Worm (Caenorhabditis elegans) whole organism, mixed stage, embryonic: ENCODE data around the gene aman-1.

Source experiments
- M03D4.4 ChIP-seq: sonication (generic microtip); optimal IDR thresholded peaks from 2 replicates; lab custom pipeline; 2017; ENCODE audit warnings: mild to moderate bottlenecking, missing genetic modification characterization, missing compliant biosample characterization
- bed-3 ChIP-seq: fragments of 200-800 bp; sonication (Bioruptor generic); optimal IDR thresholded peaks from 3 replicates; lab custom pipeline; 2018; ENCODE audit warnings: mild to moderate bottlenecking, missing genetic modification characterization, moderate library complexity, missing compliant biosample characterization
- blmp-1 ChIP-seq: fragments of 150-350 bp; optimal IDR thresholded peaks from 2 replicates; lab custom pipeline; 2014; ENCODE audit warnings: missing biosample characterization, missing genetic modification characterization
- ceh-39 ChIP-seq: fragments of 150-350 bp; optimal IDR thresholded peaks from 2 replicates; lab custom pipeline; 2014; ENCODE audit warnings: missing biosample characterization, missing genetic modification characterization
- ceh-43 ChIP-seq: fragments of 200-800 bp; sonication (Bioruptor generic); optimal IDR thresholded peaks from 2 replicates; lab custom pipeline; 2018; ENCODE audit warnings: mild to moderate bottlenecking, missing genetic modification characterization, moderate library complexity, missing compliant biosample characterization
- ceh-83 ChIP-seq: fragments of 200-800 bp; sonication (Bioruptor generic); optimal IDR thresholded peaks from 2 replicates; lab custom pipeline; 2018; ENCODE audit warnings: mild to moderate bottlenecking, missing genetic modification characterization, missing compliant biosample characterization
- ces-1 ChIP-seq: fragments of 150-350 bp; optimal IDR thresholded peaks from 2 replicates; lab custom pipeline; 2014; ENCODE audit warnings: missing biosample characterization, missing genetic modification reagents, missing genetic modification characterization
- cnd-1 ChIP-seq: fragments of 200-800 bp; sonication (Bioruptor generic); optimal IDR thresholded peaks from 2 replicates; lab custom pipeline; 2018; ENCODE audit warnings: mild to moderate bottlenecking, missing genetic modification characterization, missing compliant biosample characterization
- drap-1 ChIP-seq: fragments of 200-800 bp; sonication (Bioruptor generic); optimal IDR thresholded peaks from 3 replicates; lab custom pipeline; 2018; ENCODE audit warnings: mild to moderate bottlenecking, missing genetic modification characterization, missing compliant biosample characterization
- elt-1 ChIP-seq: sonication (generic microtip); optimal IDR thresholded peaks from 2 replicates; lab custom pipeline; 2017; ENCODE audit warnings: missing genetic modification characterization, mild to moderate bottlenecking, missing compliant biosample characterization, antibody characterized with exemption, moderate library complexity, borderline replicate concordance; ENCODE audit not compliant: insufficient read depth
- elt-3 ChIP-seq: fragments of 150-350 bp; optimal IDR thresholded peaks from 2 replicates; lab custom pipeline; 2014; ENCODE audit warnings: missing biosample characterization, missing genetic modification characterization
- flh-1 ChIP-seq: fragments of 200-800 bp; sonication (Bioruptor generic); optimal IDR thresholded peaks from 2 replicates; lab custom pipeline; 2018; ENCODE audit warnings: mild to moderate bottlenecking, missing genetic modification characterization, moderate library complexity, missing compliant biosample characterization
- ham-2 ChIP-seq: fragments of 200-800 bp; sonication (Bioruptor generic); optimal IDR thresholded peaks from 2 replicates; lab custom pipeline; 2018; ENCODE audit warnings: mild to moderate bottlenecking, missing genetic modification characterization, missing compliant biosample characterization
- hlh-1 ChIP-seq: fragments of 150-350 bp; optimal IDR thresholded peaks from 2 replicates; lab custom pipeline; 2014; ENCODE audit warnings: missing biosample characterization, missing genetic modification reagents, missing genetic modification characterization
- lin-13 ChIP-seq: fragments of 150-350 bp; optimal IDR thresholded peaks from 2 replicates; lab custom pipeline; 2014; ENCODE audit warnings: missing biosample characterization, missing genetic modification characterization
- lin-32 ChIP-seq: fragments of 200-800 bp; sonication (Bioruptor generic); optimal IDR thresholded peaks from 2 replicates; lab custom pipeline; 2018; ENCODE audit warnings: mild to moderate bottlenecking, missing genetic modification characterization, missing compliant biosample characterization
- lsy-2 ChIP-seq: fragments of 150-350 bp; optimal IDR thresholded peaks from 2 replicates; lab custom pipeline; 2014; ENCODE audit warnings: missing biosample characterization, missing genetic modification characterization
- mab-5 ChIP-seq: fragments of 150-350 bp; optimal IDR thresholded peaks from 2 replicates; lab custom pipeline; 2014; ENCODE audit warnings: missing biosample characterization, missing genetic modification characterization
- mep-1 ChIP-seq: fragments of 150-350 bp; optimal IDR thresholded peaks from 2 replicates; lab custom pipeline; 2017; ENCODE audit warnings: missing biosample characterization, missing genetic modification reagents, missing genetic modification characterization, inconsistent platforms
- mls-2 ChIP-seq: sonication (generic microtip); optimal IDR thresholded peaks from 2 replicates; lab custom pipeline; 2016; ENCODE audit warnings: mild to moderate bottlenecking, missing genetic modification characterization, moderate library complexity, missing compliant biosample characterization
- nhr-12 ChIP-seq: fragments of 150-350 bp; optimal IDR thresholded peaks from 2 replicates; lab custom pipeline; 2014; ENCODE audit warnings: missing biosample characterization, missing genetic modification characterization
- nhr-2 ChIP-seq: fragments of 150-350 bp; optimal IDR thresholded peaks from 2 replicates; lab custom pipeline; 2014; ENCODE audit warnings: missing biosample characterization, missing genetic modification characterization
- nhr-237 ChIP-seq: fragments of 150-350 bp; optimal IDR thresholded peaks from 2 replicates; lab custom pipeline; 2014; ENCODE audit warnings: missing biosample characterization, missing genetic modification characterization
- nhr-28 ChIP-seq: fragments of 150-350 bp; optimal IDR thresholded peaks from 2 replicates; lab custom pipeline; 2014; ENCODE audit warnings: missing biosample characterization, missing genetic modification characterization
- nhr-76 ChIP-seq: sonication (generic microtip); optimal IDR thresholded peaks from 2 replicates; lab custom pipeline; 2017; ENCODE audit warnings: missing biosample characterization, missing genetic modification characterization
- pha-4 ChIP-seq: fragments of 150-350 bp; optimal IDR thresholded peaks from 2 replicates; lab custom pipeline; 2018; ENCODE audit warnings: missing biosample characterization, missing genetic modification reagents, missing genetic modification characterization
- sem-2 ChIP-seq: fragments of 200-800 bp; sonication (Bioruptor generic); optimal IDR thresholded peaks from 2 replicates; lab custom pipeline; 2018; ENCODE audit warnings: mild to moderate bottlenecking, missing genetic modification characterization, missing compliant biosample characterization
- snpc-4 ChIP-seq: fragments of 150-350 bp; optimal IDR thresholded peaks from 2 replicates; lab custom pipeline; 2014; ENCODE audit warnings: missing biosample characterization, missing genetic modification characterization
- sptf-1 ChIP-seq: sonication (generic microtip); optimal IDR thresholded peaks from 2 replicates; lab custom pipeline; 2017; ENCODE audit warnings: mild to moderate bottlenecking, missing genetic modification characterization, moderate library complexity, missing compliant biosample characterization
- tbx-8 ChIP-seq: fragments of 200-800 bp; sonication (Bioruptor generic); optimal IDR thresholded peaks from 2 replicates; lab custom pipeline; 2018; ENCODE audit warnings: mild to moderate bottlenecking, missing genetic modification characterization, moderate library complexity, missing compliant biosample characterization
- unc-120 ChIP-seq: sonication (generic microtip); optimal IDR thresholded peaks from 2 replicates; lab custom pipeline; 2017; ENCODE audit warnings: missing genetic modification characterization, missing compliant biosample characterization; ENCODE audit not compliant: poor library complexity, severe bottlenecking
- unc-39 ChIP-seq: fragments of 150-350 bp; optimal IDR thresholded peaks from 2 replicates; lab custom pipeline; 2014; ENCODE audit warnings: missing biosample characterization, missing genetic modification characterization
- unc-62 ChIP-seq: fragments of 150-350 bp; optimal IDR thresholded peaks from 2 replicates; lab custom pipeline; 2014; ENCODE audit warnings: missing biosample characterization, missing genetic modification reagents, missing genetic modification characterization
- zip-8 ChIP-seq: fragments of 150-350 bp; optimal IDR thresholded peaks from 2 replicates; lab custom pipeline; 2014; ENCODE audit warnings: missing biosample characterization, missing genetic modification characterization
- ztf-11 ChIP-seq: fragments of 150-350 bp; optimal IDR thresholded peaks from 2 replicates; lab custom pipeline; 2014; ENCODE audit warnings: missing biosample characterization, missing genetic modification characterization

aman-1 gene

ce11 chrX:4711698-4712329 is 21.1 kb upstream of the aman-1 start, which contains the start of the genes dnj-14 and glit-1:
TSS of gene dnj-14 (minus strand) at chrX:4711748.
TSS of gene glit-1 (plus strand) at chrX:4712279.
- TF ChIP-seq ceh-43 (GFP tag; lab: Kevin White, UChicago) (no peak), unc-62 (peak; percentile 77), nhr-237 (tag; lab: Kevin White, UChicago) (peak; percentile 68), ceh-39 (tag; lab: Kevin White, UChicago) (peak; percentile 47), zip-8 (tag; lab: Kevin White, UChicago) (no peak), flh-1 (GFP tag; lab: Kevin White, UChicago) (no peak), nhr-12 (tag; lab: Kevin White, UChicago) (no peak), tbx-8 (GFP tag; lab: Kevin White, UChicago) (no peak), nhr-2 (tag; lab: Kevin White, UChicago) (no peak), blmp-1 (no peak), sem-2 (no peak), ham-2 (GFP tag; lab: Kevin White, UChicago) (no peak), drap-1 (GFP tag; lab: Kevin White, UChicago) (peak; percentile 70), mls-2 (tag; lab: Kevin White, UChicago) (peak; percentile 62), ztf-11 (peak; percentile 56), ceh-83 (GFP tag; lab: Kevin White, UChicago) (peak; percentile 17), mep-1 (tag; lab: Kevin White, UChicago) (peak; percentile 87), pha-4 (peak; percentile 100), bed-3 (GFP tag; lab: Kevin White, UChicago) (peak; percentile 3), mab-5 (tag; lab: Kevin White, UChicago) (no peak), nhr-76 (tag; lab: Kevin White, UChicago) (no peak), M03D4.4 (tag; lab: Kevin White, UChicago) (peak; percentile 74), unc-39 (tag; lab: Kevin White, UChicago) (no peak), hlh-1 (tag; lab: Kevin White, UChicago) (peak; percentile 72), elt-3 (tag; lab: Kevin White, UChicago) (no peak), lsy-2 (tag; lab: Kevin White, UChicago) (peak; percentile 97), elt-1 (tag; lab: Kevin White, UChicago) (no peak), lin-13 (tag; lab: Kevin White, UChicago) (peak; percentile 92), lin-32 (GFP tag; lab: Kevin White, UChicago) (no peak), nhr-28 (tag; lab: Kevin White, UChicago) (peak; percentile 30), cnd-1 (tag; lab: Kevin White, UChicago) (peak; percentile 57), ces-1 (GFP tag; lab: Kevin White, UChicago) (peak; percentile 67), unc-120 (peak; percentile 86), snpc-4 (no peak), sptf-1 (peak; percentile 72)
- TF ChIP-seq, all 35 proteins: peak for 19

- TF ChIP-seq nhr-237 (tag; lab: Kevin White, UChicago) (no peak), sem-2 (no peak), lsy-2 (tag; lab: Kevin White, UChicago) (no peak), cnd-1 (tag; lab: Kevin White, UChicago) (no peak), lin-32 (GFP tag; lab: Kevin White, UChicago) (no peak), unc-39 (tag; lab: Kevin White, UChicago) (no peak), snpc-4 (no peak), nhr-12 (tag; lab: Kevin White, UChicago) (no peak), sptf-1 (no peak), zip-8 (tag; lab: Kevin White, UChicago) (no peak), nhr-76 (tag; lab: Kevin White, UChicago) (no peak), tbx-8 (GFP tag; lab: Kevin White, UChicago) (no peak), nhr-28 (tag; lab: Kevin White, UChicago) (no peak), hlh-1 (tag; lab: Kevin White, UChicago) (no peak), M03D4.4 (tag; lab: Kevin White, UChicago) (no peak), elt-3 (tag; lab: Kevin White, UChicago) (no peak), ceh-43 (GFP tag; lab: Kevin White, UChicago) (no peak), lin-13 (tag; lab: Kevin White, UChicago) (no peak)
Observed at ce11 chrX:4715107-4715506, 17.8 kb upstream of the aman-1 start, which contains the start of gene rpl-25.1. TSS of gene rpl-25.1 (plus strand) at chrX:4715178.
